Fruit fly (Drosophila melanogaster) whole organism, wandering third instar larva: ENCODE results near the gene CG44954.

ENCODE experiments used
- Dfd ChIP-seq: fragments of >200 bp; optimal IDR thresholded peaks from 2 replicates; lab custom pipeline; 2017; ENCODE audit warnings: missing biosample characterization, missing genetic modification characterization
- psq ChIP-seq: fragments of 200-800 bp; sonication (Bioruptor generic); optimal IDR thresholded peaks from 3 replicates; lab custom pipeline; 2017; ENCODE audit warnings: missing biosample characterization, mild to moderate bottlenecking, missing genetic modification characterization, moderate library complexity
- usp ChIP-seq: fragments of >200 bp; optimal IDR thresholded peaks from 2 replicates; lab custom pipeline; 2017; ENCODE audit warnings: missing biosample characterization, missing genetic modification characterization

dm6 chr3R:30590237-30590636 lies 31.5 kb downstream of the CG44954 start:
- TF ChIP-seq psq (GFP tag; lab: Kevin White, UChicago): no peak
- TF ChIP-seq Dfd (GFP tag; lab: Kevin White, UChicago): no peak
- TF ChIP-seq usp (GFP tag; lab: Kevin White, UChicago): no peak
